Worm (Caenorhabditis elegans) whole organism, L1 larva: ENCODE data around the gene W08F4.1.

ENCODE experiments used
- C34B4.2 ChIP-seq: sonication (generic microtip); optimal IDR thresholded peaks from 2 replicates; lab custom pipeline; 2017; ENCODE audit warnings: mild to moderate bottlenecking, missing genetic modification characterization, missing compliant biosample characterization
- F16B12.6 ChIP-seq: fragments of 150-350 bp; optimal IDR thresholded peaks from 2 replicates; lab custom pipeline; 2014; ENCODE audit warnings: missing biosample characterization, missing genetic modification characterization
- ama-1 ChIP-seq: fragments of 150-350 bp; optimal IDR thresholded peaks from 2 replicates; lab custom pipeline; 2014
- ceh-82 ChIP-seq, 3 experiments: fragments of 150-350 bp in 1 of 3; sonication (generic microtip) in 2 of 3; optimal IDR thresholded peaks; 2 replicates each; lab custom pipeline; 2014 to 2017; ENCODE audit warnings: missing biosample characterization in 3 of 3, missing genetic modification characterization in 3 of 3
- dpl-1 ChIP-seq, 3 experiments: fragments of 150-350 bp in 2 of 3; sonication (generic microtip) in 1 of 3; optimal IDR thresholded peaks; 2 replicates each; lab custom pipeline; 2014 to 2017; ENCODE audit warnings: missing biosample characterization in 3 of 3, missing genetic modification characterization in 3 of 3, missing genetic modification reagents in 3 of 3
- dsc-1 ChIP-seq: sonication (generic microtip); optimal IDR thresholded peaks from 2 replicates; lab custom pipeline; 2016; ENCODE audit warnings: mild to moderate bottlenecking, missing genetic modification characterization, missing compliant biosample characterization
- efl-1 ChIP-seq, 4 experiments: fragments of 150-350 bp; optimal IDR thresholded peaks in 3 of 4; peaks in 1 of 4; 1 replicate in 1 of 4; 2 replicates in 3 of 4; lab custom pipeline; 2014; ENCODE audit warnings: missing biosample characterization in 2 of 4, missing genetic modification characterization in 2 of 4, missing genetic modification reagents in 2 of 4
- efl-3 ChIP-seq: fragments of 200-800 bp; sonication (Bioruptor generic); optimal IDR thresholded peaks from 2 replicates; lab custom pipeline; 2018; ENCODE audit warnings: mild to moderate bottlenecking, missing genetic modification characterization, missing compliant biosample characterization
- egl-13 ChIP-seq: sonication (generic microtip); optimal IDR thresholded peaks from 2 replicates; lab custom pipeline; 2016; ENCODE audit warnings: missing genotype, missing genetic modification reagents, missing genetic modification characterization, missing compliant biosample characterization
- egl-27 ChIP-seq, 2 experiments: fragments of 150-350 bp in 1 of 2; sonication (generic microtip); optimal IDR thresholded peaks; 3 replicates each; lab custom pipeline; 2017 to 2018; ENCODE audit warnings: missing biosample characterization in 2 of 2, missing genetic modification characterization in 2 of 2, missing genetic modification reagents in 2 of 2
- fkh-10 ChIP-seq: sonication (generic microtip); optimal IDR thresholded peaks from 2 replicates; lab custom pipeline; 2017; ENCODE audit warnings: missing biosample characterization, missing genetic modification reagents, missing genetic modification characterization
- fkh-4 ChIP-seq: sonication (generic microtip); optimal IDR thresholded peaks from 2 replicates; lab custom pipeline; 2016; ENCODE audit warnings: missing compliant biosample characterization, missing genetic modification characterization, borderline replicate concordance
- fkh-8 ChIP-seq: sonication (generic microtip); optimal IDR thresholded peaks from 2 replicates; lab custom pipeline; 2016; ENCODE audit warnings: mild to moderate bottlenecking, missing genetic modification characterization, missing compliant biosample characterization
- hlh-4 ChIP-seq: sonication (generic microtip); optimal IDR thresholded peaks from 2 replicates; lab custom pipeline; 2016; ENCODE audit warnings: mild to moderate bottlenecking, missing genetic modification characterization, missing compliant biosample characterization
- hpl-2 ChIP-seq: fragments of 150-350 bp; optimal IDR thresholded peaks from 2 replicates; lab custom pipeline; 2014; ENCODE audit warnings: missing biosample characterization, missing genetic modification reagents, missing genetic modification characterization
- isw-1 ChIP-seq: fragments of 200-800 bp; sonication (Bioruptor generic); IDR thresholded peaks from 2 replicates; pipeline ENCODE4 v1.3.6; 2022; ENCODE audit warnings: missing genetic modification characterization, missing compliant biosample characterization
- jun-1 ChIP-seq: fragments of 150-350 bp; optimal IDR thresholded peaks from 2 replicates; lab custom pipeline; 2014; ENCODE audit warnings: missing biosample characterization, missing genetic modification reagents, missing genetic modification characterization
- lin-13 ChIP-seq: fragments of 150-350 bp; optimal IDR thresholded peaks from 2 replicates; lab custom pipeline; 2014; ENCODE audit warnings: missing biosample characterization, missing genetic modification reagents, missing genetic modification characterization
- lin-14 ChIP-seq: fragments of 200-800 bp; sonication (Bioruptor generic); optimal IDR thresholded peaks from 2 replicates; lab custom pipeline; 2018; ENCODE audit warnings: mild to moderate bottlenecking, missing genetic modification characterization, moderate library complexity, missing compliant biosample characterization
- lin-35 ChIP-seq, 2 experiments: fragments of 150-350 bp; optimal IDR thresholded peaks; 2 replicates each; lab custom pipeline; 2014; ENCODE audit warnings: missing biosample characterization in 2 of 2, missing genetic modification characterization in 2 of 2, missing genetic modification reagents in 2 of 2
- lir-3 ChIP-seq: sonication (generic microtip); optimal IDR thresholded peaks from 2 replicates; lab custom pipeline; 2016; ENCODE audit warnings: mild to moderate bottlenecking, missing genetic modification characterization, moderate library complexity, missing compliant biosample characterization; ENCODE audit not compliant: poor library complexity
- lsy-2 ChIP-seq, 2 experiments: fragments of 150-350 bp; optimal IDR thresholded peaks; 2 replicates each; lab custom pipeline; 2014; ENCODE audit warnings: missing biosample characterization in 2 of 2, missing genetic modification characterization in 2 of 2
- mdl-1 ChIP-seq, 2 experiments: fragments of 150-350 bp; optimal IDR thresholded peaks; 2 replicates each; lab custom pipeline; 2014 to 2017; ENCODE audit warnings: missing biosample characterization in 2 of 2, missing genetic modification characterization in 2 of 2, inconsistent platforms in 1 of 2
- mep-1 ChIP-seq: fragments of 150-350 bp; optimal IDR thresholded peaks from 2 replicates; lab custom pipeline; 2014; ENCODE audit warnings: missing biosample characterization, missing genetic modification characterization
- nhr-11 ChIP-seq: fragments of 150-350 bp; optimal IDR thresholded peaks from 2 replicates; lab custom pipeline; 2014; ENCODE audit warnings: missing biosample characterization, missing genetic modification characterization
- nhr-12 ChIP-seq: sonication (generic microtip); optimal IDR thresholded peaks from 2 replicates; lab custom pipeline; 2017; ENCODE audit warnings: missing biosample characterization, missing genetic modification characterization
- nhr-19 ChIP-seq: fragments of 200-800 bp; sonication (Bioruptor generic); conservative IDR thresholded peaks from 2 replicates; pipeline ENCODE4 v1.3.6; 2022; ENCODE audit warnings: missing genetic modification characterization, missing compliant biosample characterization
- nhr-237 ChIP-seq: fragments of 150-350 bp; optimal IDR thresholded peaks from 2 replicates; lab custom pipeline; 2014; ENCODE audit warnings: missing biosample characterization, missing genetic modification characterization
- nhr-47 ChIP-seq: sonication (generic microtip); optimal IDR thresholded peaks from 2 replicates; lab custom pipeline; 2016; ENCODE audit warnings: mild to moderate bottlenecking, missing genetic modification characterization, moderate library complexity, missing compliant biosample characterization
- nhr-71 ChIP-seq: sonication (generic microtip); optimal IDR thresholded peaks from 2 replicates; lab custom pipeline; 2016; ENCODE audit warnings: mild to moderate bottlenecking, missing genetic modification characterization, moderate library complexity, missing compliant biosample characterization
- nhr-76 ChIP-seq: sonication (generic microtip); optimal IDR thresholded peaks from 2 replicates; lab custom pipeline; 2017; ENCODE audit warnings: missing biosample characterization, missing genetic modification characterization
- nhr-84 ChIP-seq: sonication (generic microtip); optimal IDR thresholded peaks from 2 replicates; lab custom pipeline; 2017; ENCODE audit warnings: missing biosample characterization, missing genetic modification characterization
- nhr-85 ChIP-seq: sonication (generic microtip); peaks from one replicate; lab custom pipeline; 2016; ENCODE audit warnings: missing genetic modification characterization, inconsistent platforms, missing compliant biosample characterization
- nhr-90 ChIP-seq: sonication (generic microtip); optimal IDR thresholded peaks from 2 replicates; lab custom pipeline; 2016; ENCODE audit warnings: mild to moderate bottlenecking, missing genetic modification characterization, missing compliant biosample characterization; ENCODE audit not compliant: poor library complexity
- pqm-1 ChIP-seq: sonication (generic microtip); optimal IDR thresholded peaks from 3 replicates; lab custom pipeline; 2017; ENCODE audit warnings: missing biosample characterization, missing genetic modification characterization
- skn-1 ChIP-seq: fragments of 150-350 bp; optimal IDR thresholded peaks from 2 replicates; lab custom pipeline; 2014; ENCODE audit warnings: missing biosample characterization, missing genetic modification characterization
- snu-23 ChIP-seq: sonication (generic microtip); optimal IDR thresholded peaks from 2 replicates; lab custom pipeline; 2016; ENCODE audit warnings: missing genetic modification characterization, missing compliant biosample characterization
- sox-4 ChIP-seq: sonication (generic microtip); optimal IDR thresholded peaks from 2 replicates; lab custom pipeline; 2016; ENCODE audit warnings: missing genetic modification characterization, missing compliant biosample characterization
- sptf-1 ChIP-seq: fragments of 150-350 bp; optimal IDR thresholded peaks from 2 replicates; lab custom pipeline; 2014; ENCODE audit warnings: missing biosample characterization, missing genetic modification characterization
- swsn-7 ChIP-seq: sonication (generic microtip); optimal IDR thresholded peaks from 2 replicates; lab custom pipeline; 2016; ENCODE audit warnings: missing genetic modification characterization, missing compliant biosample characterization
- tbx-2 ChIP-seq: sonication (generic microtip); optimal IDR thresholded peaks from 2 replicates; lab custom pipeline; 2016; ENCODE audit warnings: missing genetic modification characterization, missing compliant biosample characterization
- tlp-1 ChIP-seq: fragments of 150-350 bp; optimal IDR thresholded peaks from 2 replicates; lab custom pipeline; 2014; ENCODE audit warnings: missing biosample characterization, missing genetic modification characterization
- unc-130 ChIP-seq: fragments of 150-350 bp; optimal IDR thresholded peaks from 2 replicates; lab custom pipeline; 2017; ENCODE audit warnings: missing biosample characterization, missing genetic modification characterization, inconsistent platforms
- unc-30 ChIP-seq: sonication (generic microtip); optimal IDR thresholded peaks from 2 replicates; lab custom pipeline; 2017; ENCODE audit warnings: missing biosample characterization, missing genetic modification characterization
- unc-86 ChIP-seq: sonication (generic microtip); optimal IDR thresholded peaks from 2 replicates; lab custom pipeline; 2016; ENCODE audit warnings: missing genetic modification characterization, missing compliant biosample characterization
- xbp-1 ChIP-seq: sonication (generic microtip); optimal IDR thresholded peaks from 2 replicates; lab custom pipeline; 2016; ENCODE audit warnings: missing genetic modification characterization, missing compliant biosample characterization
- ztf-11 ChIP-seq, 2 experiments: sonication (generic microtip); optimal IDR thresholded peaks; 2 replicates each; lab custom pipeline; 2016 to 2017; ENCODE audit warnings: missing genetic modification characterization in 2 of 2, missing biosample characterization in 1 of 2, missing compliant biosample characterization in 1 of 2

The W08F4.1 gene

DNA sequence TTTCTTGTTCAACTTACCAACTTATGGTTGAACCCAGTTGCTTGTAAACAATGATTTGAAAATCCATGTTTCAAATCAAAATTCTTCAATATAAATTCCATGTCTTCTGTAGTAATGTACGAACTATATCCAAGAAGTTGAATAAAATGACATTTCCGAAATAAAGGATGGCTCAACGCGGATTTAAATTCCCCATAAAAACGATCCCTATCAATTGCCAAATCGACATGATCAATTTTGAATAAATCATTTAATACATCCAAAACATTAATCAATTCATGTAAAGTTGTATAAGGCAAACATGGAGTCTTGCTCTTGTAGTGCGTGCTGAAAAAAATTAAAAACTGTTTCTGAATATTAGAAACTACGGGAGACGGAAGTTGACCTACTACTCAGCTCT is 2.2 kb upstream of the W08F4.1 start, which contains the start of gene W08F4.10:
W08F4.10 (minus strand) TSS at position 101 of the 400 bp plus-strand sequence.
- TF ChIP-seq nhr-12 (tag; lab: Kevin White, UChicago) (no peak), efl-1 (optimal IDR thresholded peaks at IDR 0.05; lab: Kevin White, UChicago) (no peak), efl-1 (GFP tag; optimal IDR thresholded peaks at IDR 0.05 in 1 of 2; lab: Kevin White, UChicago) (peak in 1 of 2 experiments; percentile 13)

DNA sequence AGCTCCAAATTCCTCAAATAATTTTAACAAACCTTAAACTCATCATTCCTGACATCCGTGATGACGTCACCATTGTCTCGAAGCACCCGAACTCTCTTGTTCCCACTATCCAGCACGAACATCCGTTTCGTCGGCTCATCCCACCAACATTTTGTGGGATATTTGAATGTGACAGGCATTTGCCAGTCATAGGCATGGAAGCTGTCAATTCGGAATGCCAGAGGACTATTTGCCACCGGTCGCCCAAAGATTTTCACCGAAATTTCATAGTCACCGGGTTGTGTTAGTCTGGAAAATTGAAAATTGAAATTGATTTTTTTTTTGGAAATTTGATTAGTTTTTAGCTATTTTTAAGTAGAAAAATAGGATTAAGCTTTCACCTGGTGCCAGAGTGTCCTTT is 3.4 kb downstream of the W08F4.1 start:
- TF ChIP-seq C34B4.2 (tag; lab: Kevin White, UChicago) (no peak), efl-1 (optimal IDR thresholded peaks at IDR 0.05; lab: Kevin White, UChicago) (no peak), efl-1 (GFP tag; optimal IDR thresholded peaks at IDR 0.05 in 1 of 2; lab: Kevin White, UChicago) (peak in 1 of 2 experiments; percentile 49)

DNA sequence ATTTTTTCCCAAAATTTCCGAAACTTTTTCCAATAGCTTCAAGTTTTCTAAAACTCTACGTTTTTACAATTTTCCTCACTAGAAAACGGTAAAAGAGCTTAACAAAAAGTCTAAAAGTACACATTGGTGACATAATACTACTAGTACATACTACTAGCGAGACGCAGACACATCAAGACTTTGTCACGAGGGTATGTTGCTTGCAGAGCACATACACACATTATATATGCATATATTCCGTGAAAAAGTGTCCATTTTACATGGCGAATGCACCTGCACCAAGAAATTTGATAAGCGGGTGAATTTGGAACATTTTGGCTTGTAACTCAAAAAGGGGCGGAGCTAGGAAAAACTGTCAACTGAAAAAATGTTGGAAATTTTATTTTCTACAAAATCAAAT is 8.0 kb downstream of the W08F4.1 start:
- TF ChIP-seq nhr-90 (tag; lab: Kevin White, UChicago): peak; percentile 10
- TF ChIP-seq nhr-237 (tag; lab: Kevin White, UChicago): no peak
- TF ChIP-seq nhr-19 (GFP tag; lab: Robert Waterston, UW): peak; percentile 12; the same call in 1 of the 2 replicates
- peak; percentile 34 for TF ChIP-seq snu-23 (GFP tag; lab: Kevin White, UChicago)
- TF ChIP-seq dpl-1 (GFP tag; optimal IDR thresholded peaks at IDR 0.05; lab: Kevin White, UChicago): peak in 2 of 3 experiments; percentile 0 to 52
- peak; percentile 38 for TF ChIP-seq lin-13
- no peak for TF ChIP-seq unc-130 (tag; lab: Kevin White, UChicago)
- peak; percentile 34 for TF ChIP-seq xbp-1
- TF ChIP-seq ama-1 (lab: Kevin White, UChicago): no peak
- no peak for TF ChIP-seq C34B4.2 (tag; lab: Kevin White, UChicago)
- TF ChIP-seq egl-13 (tag; lab: Kevin White, UChicago): peak; percentile 35
- peak; percentile 49 for TF ChIP-seq swsn-7 (tag; lab: Kevin White, UChicago)
- no peak for TF ChIP-seq fkh-10 (GFP tag; lab: Kevin White, UChicago)
- no peak for TF ChIP-seq sox-4
- TF ChIP-seq jun-1 (tag; lab: Kevin White, UChicago): no peak
- TF ChIP-seq mdl-1 (tag; optimal IDR thresholded peaks at IDR 0.05; lab: Kevin White, UChicago): peak in 1 of 2 experiments; percentile 44
- TF ChIP-seq lir-3 (tag; lab: Kevin White, UChicago): peak; percentile 31
- peak; percentile 53 to 57 for TF ChIP-seq efl-1 (optimal IDR thresholded peaks at IDR 0.05; lab: Kevin White, UChicago)
- peak; percentile 39 to 93 for TF ChIP-seq efl-1 (GFP tag; optimal IDR thresholded peaks at IDR 0.05 in 1 of 2; lab: Kevin White, UChicago)
- no peak for TF ChIP-seq hpl-2 (GFP tag; lab: Kevin White, UChicago)
- no peak for TF ChIP-seq F16B12.6 (tag; lab: Kevin White, UChicago)
- no peak for TF ChIP-seq tlp-1 (tag; lab: Kevin White, UChicago)
- TF ChIP-seq nhr-85 (tag; lab: Kevin White, UChicago): no peak
- peak in 2 of 3 experiments; percentile 4 to 36 for TF ChIP-seq ceh-82 (tag; optimal IDR thresholded peaks at IDR 0.05; lab: Kevin White, UChicago)
- peak; percentile 45 for TF ChIP-seq skn-1 (tag; lab: Kevin White, UChicago)
- TF ChIP-seq lin-35 (GFP tag; optimal IDR thresholded peaks at IDR 0.05; lab: Kevin White, UChicago): peak; percentile 26 to 51
- TF ChIP-seq efl-3: no peak
- TF ChIP-seq nhr-47 (tag; lab: Kevin White, UChicago): peak; percentile 60
- TF ChIP-seq dsc-1 (tag; lab: Kevin White, UChicago): peak; percentile 4
- no peak for TF ChIP-seq nhr-76 (tag; lab: Kevin White, UChicago)
- TF ChIP-seq pqm-1 (tag; lab: Kevin White, UChicago): no peak
- TF ChIP-seq lsy-2 (tag; optimal IDR thresholded peaks at IDR 0.05; lab: Kevin White, UChicago): peak; percentile 50 to 54
- no peak for TF ChIP-seq egl-27 (tag; optimal IDR thresholded peaks at IDR 0.05; lab: Kevin White, UChicago)
- TF ChIP-seq nhr-12 (tag; lab: Kevin White, UChicago): no peak
- TF ChIP-seq nhr-11 (tag; lab: Kevin White, UChicago): peak; percentile 6
- peak; percentile 78 for TF ChIP-seq fkh-8 (tag; lab: Kevin White, UChicago)
- TF ChIP-seq unc-30 (tag; lab: Kevin White, UChicago): no peak
- peak; percentile 91 for TF ChIP-seq unc-86 (tag; lab: Kevin White, UChicago)
- TF ChIP-seq hlh-4 (tag; lab: Kevin White, UChicago): no peak
- peak; percentile 51 for TF ChIP-seq mep-1 (tag; lab: Kevin White, UChicago)
- no peak for TF ChIP-seq sptf-1
- TF ChIP-seq ztf-11 (tag; optimal IDR thresholded peaks at IDR 0.05; lab: Kevin White, UChicago): no peak
- TF ChIP-seq lin-14 (GFP tag; lab: Kevin White, UChicago): peak; percentile 71
- TF ChIP-seq tbx-2: peak; percentile 30
- TF ChIP-seq nhr-71: peak; percentile 71
- no peak for TF ChIP-seq nhr-84 (tag; lab: Kevin White, UChicago)
- TF ChIP-seq isw-1 (GFP tag; lab: Robert Waterston, UW): peak; percentile 15; the same call in 1 of the 2 replicates
- TF ChIP-seq fkh-4 (tag; lab: Kevin White, UChicago): no peak
